Worm (Caenorhabditis elegans): ENCODE data around the gene srz-15.

srz-15 gene

DNA sequence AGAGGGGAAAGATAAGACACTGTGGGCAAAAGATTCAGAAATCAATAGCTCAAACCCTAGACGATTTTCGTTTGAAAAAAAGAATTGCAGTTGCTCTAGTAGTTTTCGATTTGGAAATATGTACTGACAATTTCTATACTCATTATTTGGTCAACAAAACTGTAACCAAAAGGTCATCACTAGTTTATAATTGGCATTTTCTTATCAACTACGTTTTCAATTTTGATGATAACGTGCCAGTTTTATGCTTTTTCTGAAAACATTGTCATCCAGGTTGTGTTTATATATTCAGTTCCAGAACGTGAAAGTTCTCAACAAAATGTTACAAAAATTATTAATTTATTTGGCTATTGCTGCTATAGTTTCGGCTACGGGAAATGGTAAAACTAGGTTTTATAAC lies 47.0 kb downstream of the srz-15 start, which contains the start of gene F55G11.8:
Gene F55G11.8 (plus strand): TSS at position 245 of the 400 bp plus-strand sequence.
- TF ChIP-seq snpc-4 (tag; optimal IDR thresholded peaks at IDR 0.05), result no peak
- TF ChIP-seq ZK546.5 (tag; optimal IDR thresholded peaks at IDR 0.05), result no peak
- TF ChIP-seq sma-3 (GFP tag; optimal IDR thresholded peaks at IDR 0.05), result no peak
- TF ChIP-seq dmd-4 (tag; optimal IDR thresholded peaks at IDR 0.05), result no peak
- no peak for TF ChIP-seq alr-1 (tag; optimal IDR thresholded peaks at IDR 0.05)
- no peak for TF ChIP-seq unc-62 (GFP tag; optimal IDR thresholded peaks at IDR 0.05)
- no peak for TF ChIP-seq nhr-25 (tag; optimal IDR thresholded peaks at IDR 0.05)
- TF ChIP-seq lin-13 (GFP tag; optimal IDR thresholded peaks at IDR 0.05), result no peak
- no peak for TF ChIP-seq nhr-237 (tag; optimal IDR thresholded peaks at IDR 0.05)
- no peak for TF ChIP-seq zag-1 (tag; optimal IDR thresholded peaks at IDR 0.05)
- TF ChIP-seq ceh-82 (tag; optimal IDR thresholded peaks at IDR 0.05), result no peak
- TF ChIP-seq mdl-1 (tag; optimal IDR thresholded peaks at IDR 0.05), result no peak
- no peak for TF ChIP-seq gmeb-1 (tag; optimal IDR thresholded peaks at IDR 0.05)
- TF ChIP-seq skn-1 (tag; optimal IDR thresholded peaks at IDR 0.05), result peak; percentile 43
- TF ChIP-seq sma-9 (GFP tag; optimal IDR thresholded peaks at IDR 0.05), result peak; percentile 25
- no peak for TF ChIP-seq sma-9 (tag; optimal IDR thresholded peaks at IDR 0.05)
- no peak for TF ChIP-seq R02D3.7 (tag; optimal IDR thresholded peaks at IDR 0.05)
- TF ChIP-seq fos-1 (tag; optimal IDR thresholded peaks at IDR 0.05), result peak; percentile 86
- no peak for TF ChIP-seq egl-27 (tag; optimal IDR thresholded peaks at IDR 0.05)
- no peak for TF ChIP-seq unc-39 (tag; optimal IDR thresholded peaks at IDR 0.05)
- no peak for TF ChIP-seq nhr-12 (tag; optimal IDR thresholded peaks at IDR 0.05)

DNA sequence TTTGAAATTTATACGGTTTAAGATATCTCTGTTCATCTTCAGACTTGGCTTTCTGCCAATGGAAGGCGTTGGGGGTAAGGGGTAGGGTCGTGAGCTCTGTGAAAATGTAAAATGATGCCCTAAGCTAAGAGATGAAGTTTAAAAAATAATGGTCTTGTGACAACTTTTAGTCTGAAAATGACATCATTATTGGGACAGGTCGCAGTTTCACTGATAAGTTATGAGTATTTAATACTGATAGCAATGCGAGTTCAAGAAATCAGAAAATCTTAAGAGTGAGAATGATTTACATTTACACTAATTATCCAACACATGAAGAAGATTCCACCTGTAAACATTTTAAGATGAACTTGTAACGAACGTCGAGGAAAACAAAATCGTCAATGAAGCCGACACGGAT lies 49.1 kb downstream of the srz-15 start:
- TF ChIP-seq sma-9 (GFP tag; optimal IDR thresholded peaks at IDR 0.05) (peak; percentile 33), sma-9 (tag; optimal IDR thresholded peaks at IDR 0.05) (no peak), nhr-25 (tag; optimal IDR thresholded peaks at IDR 0.05) (no peak), ztf-11 (tag; optimal IDR thresholded peaks at IDR 0.05) (no peak), fos-1 (tag; optimal IDR thresholded peaks at IDR 0.05) (peak; percentile 56), C34F6.9 (tag; optimal IDR thresholded peaks at IDR 0.05) (no peak)

DNA sequence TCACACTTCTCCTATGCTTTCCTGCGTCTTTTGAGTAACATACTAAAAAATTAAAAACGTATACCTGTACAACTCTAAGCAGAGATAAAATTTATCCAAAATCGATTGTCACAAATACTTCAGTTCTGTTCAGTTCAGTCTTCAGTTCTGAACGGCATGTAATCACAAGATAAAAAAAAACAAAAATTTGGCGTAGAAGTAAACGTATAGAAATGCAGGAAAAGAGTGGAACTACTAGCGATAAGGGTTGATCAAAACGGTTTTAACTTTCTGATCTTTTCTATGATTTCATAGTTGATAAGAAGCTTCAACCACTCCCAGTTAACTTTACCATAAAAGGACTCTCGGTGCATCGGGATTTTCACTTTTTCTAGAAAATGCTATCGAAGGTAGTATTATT lies 49.5 kb downstream of the srz-15 start, which contains the start of gene dod-22:
Gene dod-22 (plus strand): TSS at position 301 of the 400 bp plus-strand sequence.
- TF ChIP-seq fos-1 (tag; optimal IDR thresholded peaks at IDR 0.05) (peak; percentile 21), snpc-4 (tag; optimal IDR thresholded peaks at IDR 0.05) (no peak), nhr-6 (tag; optimal IDR thresholded peaks at IDR 0.05) (no peak), nhr-11 (tag; optimal IDR thresholded peaks at IDR 0.05) (no peak), nhr-77 (tag; optimal IDR thresholded peaks at IDR 0.05) (no peak)
